Worm (Caenorhabditis elegans): ENCODE measurements around the gene alfa-1.

- TF ChIP-seq spr-1 (tag; optimal IDR thresholded peaks at IDR 0.05): no peak
- no peak for TF ChIP-seq F44E2.7 (GFP tag; IDR thresholded peaks at IDR 0.05)
- TF ChIP-seq ZK337.2 (GFP tag; IDR thresholded peaks at IDR 0.05): no peak
- TF ChIP-seq dmd-9 (GFP tag; IDR thresholded peaks at IDR 0.05): no peak
These were observed 4.0 kb upstream of the alfa-1 start for ce11 chrII:7666338-7666737.

Data from whole organism, L4 larva.